Worm (Caenorhabditis elegans): ENCODE results near the gene Y32G9B.1.

Y32G9B.1 gene

ce11 chrV:1829973-1830372 is at the start of gene Y32G9B.1:
TSS of gene Y32G9B.1 (minus strand) at chrV:1830073.
- TF ChIP-seq ztf-11 (tag; optimal IDR thresholded peaks at IDR 0.05) (no peak), zip-2 (tag; optimal IDR thresholded peaks at IDR 0.05) (no peak), daf-19 (GFP tag; conservative IDR thresholded peaks at IDR 0.05) (no peak), mdl-1 (tag; optimal IDR thresholded peaks at IDR 0.05) (peak in 1 of 2 experiments; percentile 20), vab-7 (GFP tag; IDR thresholded peaks at IDR 0.05) (no peak), hlh-30 (tag; optimal IDR thresholded peaks at IDR 0.05; ENCODE audit: insufficient read depth) (peak; percentile 11), pqm-1 (tag; optimal IDR thresholded peaks at IDR 0.05) (no peak), snpc-1.2 (GFP tag; IDR thresholded peaks at IDR 0.05) (no peak), nhr-28 (tag; optimal IDR thresholded peaks at IDR 0.05) (peak; percentile 3), mxl-3 (GFP tag; optimal IDR thresholded peaks at IDR 0.05) (peak; percentile 80), gei-8 (GFP tag; optimal IDR thresholded peaks at IDR 0.05) (no peak)

ce11 chrV:1878030-1878429 is 48.2 kb upstream of the Y32G9B.1 start:
- TF ChIP-seq zfp-2 (tag; optimal IDR thresholded peaks at IDR 0.05), result no peak
- TF ChIP-seq set-16 (GFP tag; IDR thresholded peaks at IDR 0.05), result peak; percentile 66

ce11 chrV:1875497-1875988 is 45.7 kb upstream of the Y32G9B.1 start:
- TF ChIP-seq lin-29 (GFP tag; IDR thresholded peaks at IDR 0.05), result no peak
- TF ChIP-seq nhr-102 (tag; optimal IDR thresholded peaks at IDR 0.05), result peak; percentile 48
- no peak for TF ChIP-seq saeg-2 (GFP tag; IDR thresholded peaks at IDR 0.05)
- TF ChIP-seq dmd-6 (GFP tag; IDR thresholded peaks at IDR 0.05), result peak; percentile 23; the same call in 1 of the 2 replicates
- TF ChIP-seq nhr-6 (tag; optimal IDR thresholded peaks at IDR 0.05), result no peak
- TF ChIP-seq nhr-25 (tag; optimal IDR thresholded peaks at IDR 0.05; ENCODE audit: borderline replicate concordance, insufficient read depth), result no peak
- peak; percentile 41 for TF ChIP-seq ama-1 (optimal IDR thresholded peaks at IDR 0.05)
- TF ChIP-seq F37D6.2 (tag; optimal IDR thresholded peaks at IDR 0.05), result no peak
- TF ChIP-seq D1046.2 (GFP tag; IDR thresholded peaks at IDR 0.05), result peak; percentile 79
- no peak for TF ChIP-seq tag-97 (GFP tag; IDR thresholded peaks at IDR 0.05)
- TF ChIP-seq lin-38 (GFP tag; IDR thresholded peaks at IDR 0.05), result peak; percentile 82
- TF ChIP-seq pha-4 (GFP tag; IDR thresholded peaks at IDR 0.05), result peak; percentile 69; the same call in 1 of the 2 replicates
- no peak for TF ChIP-seq pha-4 (tag; optimal IDR thresholded peaks at IDR 0.05)
- TF ChIP-seq daf-16 (GFP tag; optimal IDR thresholded peaks at IDR 0.05), result no peak
- TF ChIP-seq daf-16 (tag; optimal IDR thresholded peaks at IDR 0.05), result peak; percentile 10
- TF ChIP-seq ceh-20 (GFP tag; IDR thresholded peaks at IDR 0.05), result no peak
- TF ChIP-seq snpc-4 (tag; optimal IDR thresholded peaks at IDR 0.05), result no peak
- no peak for TF ChIP-seq hmg-1.1 (GFP tag; IDR thresholded peaks at IDR 0.05)
- peak; percentile 86 for TF ChIP-seq nhr-111 (GFP tag; optimal IDR thresholded peaks at IDR 0.05)
- TF ChIP-seq cey-2 (tag; optimal IDR thresholded peaks at IDR 0.05; ENCODE audit: borderline replicate concordance, insufficient read depth), result no peak
- TF ChIP-seq ceh-32 (tag; optimal IDR thresholded peaks at IDR 0.05; ENCODE audit: poor library complexity), result no peak
- TF ChIP-seq mdl-1 (tag; optimal IDR thresholded peaks at IDR 0.05), result no peak
- no peak for TF ChIP-seq nhr-11 (tag; optimal IDR thresholded peaks at IDR 0.05)
- no peak for TF ChIP-seq nhr-77 (tag; optimal IDR thresholded peaks at IDR 0.05)
- TF ChIP-seq fkh-10 (GFP tag; optimal IDR thresholded peaks at IDR 0.05), result no peak
- peak; percentile 67; the same call in 1 of the 2 replicates for TF ChIP-seq Y105C5A.15 (GFP tag; IDR thresholded peaks at IDR 0.05)
- TF ChIP-seq ztf-11 (tag; optimal IDR thresholded peaks at IDR 0.05), result no peak
- TF ChIP-seq hlh-30 (tag; optimal IDR thresholded peaks at IDR 0.05; ENCODE audit: insufficient read depth), result no peak
- TF ChIP-seq mep-1 (tag; optimal IDR thresholded peaks at IDR 0.05), result peak; percentile 34
- TF ChIP-seq mes-2 (tag; optimal IDR thresholded peaks at IDR 0.05; ENCODE audit: poor library complexity, severe bottlenecking), result peak; percentile 36
- TF ChIP-seq Y75B8A.6 (GFP tag; IDR thresholded peaks at IDR 0.05), result no peak
- TF ChIP-seq daf-12 (tag; optimal IDR thresholded peaks at IDR 0.05), result no peak
- TF ChIP-seq F44E2.7 (GFP tag; IDR thresholded peaks at IDR 0.05), result no peak
- no peak for TF ChIP-seq jun-1 (tag; optimal IDR thresholded peaks at IDR 0.05)
- TF ChIP-seq T20F7.1 (GFP tag; optimal IDR thresholded peaks at IDR 0.05), result peak; percentile 71
- no peak for TF ChIP-seq daf-19 (GFP tag; conservative IDR thresholded peaks at IDR 0.05)
- no peak for TF ChIP-seq ZK337.2 (GFP tag; IDR thresholded peaks at IDR 0.05)
- TF ChIP-seq zip-2 (tag; optimal IDR thresholded peaks at IDR 0.05), result no peak
- no peak for TF ChIP-seq ceh-82 (tag; optimal IDR thresholded peaks at IDR 0.05)

Measured in whole organism, L4 larva.